Fruit fly (Drosophila melanogaster): ENCODE data around the gene CG2887.

Gene CG2887

dm6 chrX:10463056-10463710 is 15.1 kb downstream of the CG2887 start (continued):
- TF ChIP-seq bcd (GFP tag; optimal IDR thresholded peaks at IDR 0.05) = no peak
- TF ChIP-seq slbo (GFP tag; IDR thresholded peaks at IDR 0.05) = peak; percentile 31
- peak; percentile 55 for TF ChIP-seq Scr (GFP tag; IDR thresholded peaks at IDR 0.05; ENCODE audit: partially characterized antibody)
- TF ChIP-seq tna (GFP tag; IDR thresholded peaks at IDR 0.05; ENCODE audit: partially characterized antibody) = peak; percentile 67
- TF ChIP-seq croc (GFP tag; conservative IDR thresholded peaks at IDR 0.05) = no peak
- peak in 1 of 2 experiments; percentile 28 for TF ChIP-seq insv (GFP tag; optimal IDR thresholded peaks at IDR 0.05)
- TF ChIP-seq Neu2 (GFP tag; optimal IDR thresholded peaks at IDR 0.05; ENCODE audit: borderline replicate concordance) = no peak
- TF ChIP-seq CG7357 (GFP tag; IDR thresholded peaks at IDR 0.05) = no peak
- TF ChIP-seq CG3838 (GFP tag; optimal IDR thresholded peaks at IDR 0.05) = no peak
- TF ChIP-seq CG12659 (GFP tag; optimal IDR thresholded peaks at IDR 0.05) = peak; percentile 55
- no peak for TF ChIP-seq CG6689 (GFP tag; IDR thresholded peaks at IDR 0.05)
- no peak for TF ChIP-seq luna (GFP tag; optimal IDR thresholded peaks at IDR 0.05)
- TF ChIP-seq Fer1 (GFP tag; optimal IDR thresholded peaks at IDR 0.05) = peak; percentile 32
- TF ChIP-seq CG33213 (GFP tag; optimal IDR thresholded peaks at IDR 0.05) = peak; percentile 15
- TF ChIP-seq repo (GFP tag; optimal IDR thresholded peaks at IDR 0.05) = no peak
- TF ChIP-seq Dip2 (GFP tag; IDR thresholded peaks at IDR 0.05) = no peak
- TF ChIP-seq CG3995 (GFP tag; optimal IDR thresholded peaks at IDR 0.05) = no peak
- TF ChIP-seq bsh (GFP tag; optimal IDR thresholded peaks at IDR 0.05) = no peak
- TF ChIP-seq CG8478 (optimal IDR thresholded peaks at IDR 0.05) = no peak
- TF ChIP-seq CG1024 (GFP tag; IDR thresholded peaks at IDR 0.05) = no peak
- TF ChIP-seq CG6791 (GFP tag; IDR thresholded peaks at IDR 0.05; ENCODE audit: partially characterized antibody) = peak; percentile 63; the same call in 2 of the 3 replicates
- TF ChIP-seq CG8924 (tag; optimal IDR thresholded peaks at IDR 0.05) = no peak
- peak; percentile 35 for TF ChIP-seq Elba2 (GFP tag; optimal IDR thresholded peaks at IDR 0.05)
- no peak for TF ChIP-seq CG2875 (GFP tag; optimal IDR thresholded peaks at IDR 0.05)
- TF ChIP-seq br (optimal IDR thresholded peaks at IDR 0.05) = no peak
- peak; percentile 74 for TF ChIP-seq CG2116 (GFP tag; optimal IDR thresholded peaks at IDR 0.05)
- TF ChIP-seq Sry-δ (GFP tag; optimal IDR thresholded peaks at IDR 0.05) = peak; percentile 64
- TF ChIP-seq CG15479 (GFP tag; optimal IDR thresholded peaks at IDR 0.05) = peak; percentile 3
- TF ChIP-seq CG1832 (GFP tag; optimal IDR thresholded peaks at IDR 0.05) = peak; percentile 51
- TF ChIP-seq D19B (GFP tag; optimal IDR thresholded peaks at IDR 0.05) = no peak
- TF ChIP-seq CG12769 (tag; optimal IDR thresholded peaks at IDR 0.05) = no peak
- no peak for TF ChIP-seq lbe (GFP tag; optimal IDR thresholded peaks at IDR 0.05)
- peak; percentile 47 for TF ChIP-seq Myb (GFP tag; optimal IDR thresholded peaks at IDR 0.05)
- TF ChIP-seq CG13287 (GFP tag; IDR thresholded peaks at IDR 0.05; ENCODE audit: partially characterized antibody) = peak; percentile 52
- TF ChIP-seq Pdp1 (GFP tag; optimal IDR thresholded peaks at IDR 0.05) = peak in 1 of 2 experiments; percentile 59
- TF ChIP-seq CG16813 (GFP tag; IDR thresholded peaks at IDR 0.05; ENCODE audit: partially characterized antibody) = peak; percentile 60; the same call in 2 of the 3 replicates
- no peak for TF ChIP-seq CG18619 (GFP tag; optimal IDR thresholded peaks at IDR 0.05)
- peak; percentile 51; the same call in 2 of the 4 replicates for TF ChIP-seq Dll (GFP tag; IDR thresholded peaks at IDR 0.05; ENCODE audit: partially characterized antibody)
- peak; percentile 45 for TF ChIP-seq CoRest (tag; optimal IDR thresholded peaks at IDR 0.05)
- TF ChIP-seq CG2889 (GFP tag; IDR thresholded peaks at IDR 0.05) = peak; percentile 53; the same call in 2 of the 3 replicates
- TF ChIP-seq stwl (tag; optimal IDR thresholded peaks at IDR 0.05) = peak; percentile 82
- peak; percentile 39; the same call in 1 of the 2 replicates for TF ChIP-seq unc-4 (GFP tag; IDR thresholded peaks at IDR 0.05; ENCODE audit: partially characterized antibody)
- TF ChIP-seq CG32767 (GFP tag; IDR thresholded peaks at IDR 0.05) = no peak
- TF ChIP-seq caup (GFP tag; optimal IDR thresholded peaks at IDR 0.05; ENCODE audit: severe bottlenecking) = no peak
- TF ChIP-seq Dp (GFP tag; optimal IDR thresholded peaks at IDR 0.05) = peak; percentile 95
